Fruit fly (Drosophila melanogaster) whole organism, pupa: Measurements from ENCODE around the gene CG11811.

Experiments
- CG10348 ChIP-seq: fragments of 200-800 bp; sonication (Bioruptor generic); IDR thresholded peaks from 2 replicates; pipeline ENCODE4 v1.3.6; 2022; ENCODE audit warnings: missing biosample characterization, missing genetic modification characterization
- CG12605 ChIP-seq: fragments of 200-800 bp; sonication (Bioruptor generic); IDR thresholded peaks from 2 replicates; pipeline ENCODE4 v1.3.6; 2022; ENCODE audit warnings: missing biosample characterization, missing genetic modification characterization
- CG14655 ChIP-seq: fragments of 200-800 bp; sonication (Bioruptor generic); optimal IDR thresholded peaks from 3 replicates; lab custom pipeline; 2017; ENCODE audit warnings: mild to moderate bottlenecking, missing biosample characterization, missing genetic modification reagents, missing genetic modification characterization
- CG17806 ChIP-seq: fragments of 200-800 bp; sonication (Bioruptor generic); optimal IDR thresholded peaks from 2 replicates; lab custom pipeline; 2018; ENCODE audit warnings: missing biosample characterization, mild to moderate bottlenecking, missing genetic modification characterization, moderate library complexity
- CG4496 ChIP-seq: fragments of 200-800 bp; sonication (Bioruptor generic); IDR thresholded peaks from 3 replicates; pipeline ENCODE4 v1.3.6; 2022; ENCODE audit warnings: missing biosample characterization, missing genetic modification characterization
- CG8159 ChIP-seq: fragments of 200-800 bp; sonication (Bioruptor generic); optimal IDR thresholded peaks from 3 replicates; lab custom pipeline; 2018; ENCODE audit warnings: missing biosample characterization, mild to moderate bottlenecking, missing genetic modification characterization, moderate library complexity
- D1 ChIP-seq: fragments of 200-800 bp; sonication (Bioruptor generic); optimal IDR thresholded peaks from 2 replicates; lab custom pipeline; 2018; ENCODE audit warnings: missing biosample characterization, mild to moderate bottlenecking, missing genetic modification characterization, moderate library complexity
- EcR ChIP-seq: fragments of 200-800 bp; sonication (Bioruptor generic); optimal IDR thresholded peaks from 3 replicates; lab custom pipeline; 2019; ENCODE audit warnings: missing biosample characterization, missing genetic modification characterization, mild to moderate bottlenecking, moderate library complexity, missing genetic modification reagents
- Ets98B ChIP-seq: fragments of 200-800 bp; sonication (Bioruptor generic); IDR thresholded peaks from 2 replicates; pipeline ENCODE4 v1.3.6; 2022; ENCODE audit warnings: missing biosample characterization, missing genetic modification characterization
- Pif1A ChIP-seq: fragments of 200-800 bp; sonication (Bioruptor generic); optimal IDR thresholded peaks from 3 replicates; lab custom pipeline; 2016; ENCODE audit warnings: missing biosample characterization, missing genetic modification characterization
- Snoo ChIP-seq: fragments of 200-800 bp; sonication (Bioruptor generic); optimal IDR thresholded peaks from 3 replicates; lab custom pipeline; 2017; ENCODE audit warnings: missing biosample characterization, mild to moderate bottlenecking, missing genetic modification characterization, inconsistent platforms
- fd96Ca ChIP-seq: fragments of 200-800 bp; sonication (Bioruptor generic); IDR thresholded peaks from 3 replicates; pipeline ENCODE4 v1.3.6; 2022; ENCODE audit warnings: missing biosample characterization, missing genetic modification characterization

DNA sequence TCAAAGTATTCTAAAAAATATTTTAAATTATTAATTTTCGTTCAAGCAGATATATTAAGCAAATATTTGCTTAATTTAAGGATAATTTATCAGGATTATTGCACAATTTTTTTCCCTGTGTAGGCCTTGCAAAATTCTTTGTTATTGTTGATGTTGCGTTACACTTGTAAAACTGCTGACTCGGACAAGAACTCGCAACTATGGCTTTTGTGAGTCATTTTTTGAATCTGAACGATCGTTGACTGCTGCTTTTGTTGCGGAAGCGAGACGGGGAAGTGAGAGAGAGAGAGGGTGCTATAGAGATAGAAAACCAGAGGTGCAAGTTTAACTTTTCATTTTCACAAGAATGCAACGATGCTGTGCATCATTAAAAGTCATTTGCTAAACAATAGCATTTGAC lies 38.3 kb upstream of the CG11811 start:
- no peak for TF ChIP-seq CG17806 (tag; lab: Kevin White, UChicago)
- TF ChIP-seq CG4496 = no peak
- TF ChIP-seq CG8159 (tag; lab: Kevin White, UChicago) = peak; percentile 16
- no peak for TF ChIP-seq Pif1A (GFP tag; lab: Kevin White, UChicago)
- TF ChIP-seq D1 (tag; lab: Kevin White, UChicago) = no peak
- peak; percentile 48 for TF ChIP-seq EcR (GFP tag; lab: Kevin White, UChicago)
- TF ChIP-seq CG10348 (GFP tag; lab: Robert Waterston, UW) = no peak
- TF ChIP-seq fd96Ca = no peak
- TF ChIP-seq CG12605 (GFP tag; lab: Robert Waterston, UW) = no peak
- no peak for TF ChIP-seq CG14655 (GFP tag; lab: Kevin White, UChicago)
- TF ChIP-seq Snoo = no peak
- TF ChIP-seq Ets98B = no peak
